Worm (Caenorhabditis elegans): ENCODE measurements around the gene ZK354.7.
"Not testable (repeated sequence)": the region's sequence is repeated elsewhere in the genome, so short reads cannot be mapped to it uniquely, and the experiment has no call there.

The ZK354.7 gene

DNA sequence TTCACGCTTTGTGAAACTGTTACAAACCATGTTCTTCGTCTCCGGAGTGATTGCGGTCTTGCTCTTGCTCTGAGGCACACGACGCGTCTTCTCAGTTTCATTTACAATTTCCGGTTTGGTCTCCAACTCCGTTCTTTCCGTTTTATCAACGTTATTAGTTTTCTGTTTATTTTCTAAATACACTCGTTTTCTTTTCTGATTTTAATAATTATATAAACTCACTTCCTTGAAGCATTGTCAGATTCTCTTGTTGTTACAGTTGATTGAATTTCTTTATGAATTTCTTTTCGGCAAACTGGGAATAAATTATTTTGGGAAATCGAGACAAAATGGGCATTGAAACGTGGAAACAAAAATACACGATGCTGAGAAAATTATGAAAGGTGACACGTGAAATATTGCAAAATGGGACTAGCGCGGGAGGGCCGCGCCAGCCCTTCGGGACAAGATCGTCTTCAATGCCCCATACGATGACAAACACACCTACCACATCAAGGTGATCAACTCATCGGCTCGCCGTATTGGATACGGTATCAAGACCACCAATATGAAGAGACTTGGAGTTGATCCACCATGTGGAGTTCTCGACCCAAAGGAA, 5.2 kb upstream of the ZK354.7 start, which contains the start of the genes ZK354.9 and msp-58:
ZK354.9 (minus strand) TSS at position 101 of the 598 bp plus-strand sequence.
msp-58 (plus strand) TSS at position 548 of the 598 bp plus-strand sequence.
- TF ChIP-seq W03F9.2, dao-5, him-1 (tag; optimal IDR thresholded peaks at IDR 0.05): not testable (repeated sequence)

DNA sequence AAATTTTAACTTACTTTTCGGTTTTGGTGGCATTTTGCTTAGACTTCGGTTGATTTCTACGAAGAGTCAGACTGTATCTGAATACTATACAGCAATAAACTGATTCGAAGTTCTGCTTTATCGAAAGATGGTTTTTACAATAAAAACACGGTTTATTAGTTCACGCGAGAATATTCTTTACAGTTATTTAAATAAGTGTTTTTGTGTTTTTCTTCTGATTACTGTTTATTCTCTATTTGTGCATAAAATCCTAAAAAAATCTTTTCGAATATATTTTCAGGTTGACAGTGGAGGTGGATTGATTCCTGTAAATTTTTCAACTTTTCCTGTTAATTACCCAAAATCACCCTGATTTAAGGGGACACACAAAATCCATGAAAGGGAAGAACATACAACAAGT, 3.1 kb upstream of the ZK354.7 start, which contains the start of gene ZK354.8:
ZK354.8 (minus strand) TSS at position 101 of the 400 bp plus-strand sequence.
- TF ChIP-seq W03F9.2 (tag; optimal IDR thresholded peaks at IDR 0.05) = no peak
- TF ChIP-seq him-1 (tag; optimal IDR thresholded peaks at IDR 0.05) = no peak
- TF ChIP-seq dao-5 (tag; optimal IDR thresholded peaks at IDR 0.05) = no peak

DNA sequence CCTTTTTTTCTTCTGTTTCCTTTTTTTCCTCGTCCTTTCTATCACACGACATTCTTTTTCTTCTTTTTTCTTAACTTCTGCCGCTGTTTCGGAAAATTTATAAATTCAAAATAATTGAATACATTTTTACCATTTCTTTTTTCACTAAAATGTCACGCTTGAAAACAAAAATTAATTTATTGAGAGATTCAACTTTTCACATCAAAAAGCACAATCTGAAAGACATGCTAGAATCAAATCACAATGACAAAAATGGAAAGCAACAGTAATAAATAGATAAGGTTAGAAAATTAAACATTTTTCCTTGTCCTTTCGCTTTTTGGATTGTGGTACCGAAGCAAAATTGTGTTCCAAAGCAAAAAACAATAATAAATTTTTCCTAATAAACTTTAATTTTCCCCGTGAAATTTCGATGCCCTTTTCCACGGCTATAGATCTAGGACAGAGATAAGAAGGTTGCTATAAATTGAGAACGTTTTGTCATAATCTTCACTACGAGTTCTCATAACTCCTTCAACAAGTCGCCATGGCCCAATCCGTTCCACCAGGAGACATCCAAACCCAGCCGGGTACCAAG, 5.4 kb downstream of the ZK354.7 start, which contains the start of the genes ZK354.6 and msp-113:
ZK354.6 (minus strand) TSS at position 101 of the 577 bp plus-strand sequence.
msp-113 (plus strand) TSS at position 527 of the 577 bp plus-strand sequence.
- no peak for TF ChIP-seq him-1 (tag; optimal IDR thresholded peaks at IDR 0.05)
- TF ChIP-seq dao-5 (tag; optimal IDR thresholded peaks at IDR 0.05) = no peak
- no peak for TF ChIP-seq W03F9.2 (tag; optimal IDR thresholded peaks at IDR 0.05)

DNA sequence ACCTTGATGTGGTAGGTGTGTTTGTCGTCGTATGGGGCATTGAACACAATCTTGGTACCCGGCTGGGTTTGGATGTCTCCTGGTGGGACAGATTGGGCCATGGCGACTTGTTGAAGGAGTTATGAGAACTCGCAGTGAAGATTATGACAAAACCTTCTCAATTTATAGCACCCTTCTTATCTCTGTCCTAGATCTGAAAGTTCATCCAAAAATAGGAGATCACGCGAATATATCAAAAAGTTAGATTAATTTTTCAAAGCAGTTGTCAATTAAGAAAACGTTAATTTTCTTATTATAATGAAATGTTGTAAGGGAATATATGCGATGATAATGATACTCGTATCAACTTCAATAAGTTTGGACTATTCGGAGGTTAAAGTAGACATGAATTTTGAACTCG, 7.7 kb downstream of the ZK354.7 start, which contains the start of gene msp-51:
msp-51 (minus strand) TSS at position 101 of the 400 bp plus-strand sequence.
- TF ChIP-seq dao-5, W03F9.2, him-1 (tag; optimal IDR thresholded peaks at IDR 0.05): not testable (repeated sequence)

- TF ChIP-seq W03F9.2 (tag; optimal IDR thresholded peaks at IDR 0.05) (no peak), dao-5 (tag; optimal IDR thresholded peaks at IDR 0.05) (no peak), him-1 (tag; optimal IDR thresholded peaks at IDR 0.05) (no peak)
These were observed 8.5 kb downstream of the ZK354.7 start for ce11 chrIV:5294467-5294866.

- TF ChIP-seq W03F9.2 (tag; optimal IDR thresholded peaks at IDR 0.05) (no peak), dao-5 (tag; optimal IDR thresholded peaks at IDR 0.05) (no peak), him-1 (tag; optimal IDR thresholded peaks at IDR 0.05) (no peak)
These were observed 11.7 kb downstream of the ZK354.7 start for ce11 chrIV:5291207-5291606.

ce11 chrIV:5290547-5290946, 12.4 kb downstream of the ZK354.7 start, which contains the start of gene nlp-47:
Gene nlp-47 (plus strand): TSS chrIV:5290847.
- TF ChIP-seq him-1 (tag; optimal IDR thresholded peaks at IDR 0.05) (no peak), W03F9.2 (tag; optimal IDR thresholded peaks at IDR 0.05) (no peak), dao-5 (tag; optimal IDR thresholded peaks at IDR 0.05) (no peak)

- TF ChIP-seq him-1 (tag; optimal IDR thresholded peaks at IDR 0.05) (no peak), W03F9.2 (tag; optimal IDR thresholded peaks at IDR 0.05) (no peak), dao-5 (tag; optimal IDR thresholded peaks at IDR 0.05) (no peak)
These were observed 14.0 kb downstream of the ZK354.7 start for ce11 chrIV:5288932-5289331.

- no peak for TF ChIP-seq him-1 (tag; optimal IDR thresholded peaks at IDR 0.05)
- TF ChIP-seq W03F9.2 (tag; optimal IDR thresholded peaks at IDR 0.05) = no peak
- TF ChIP-seq dao-5 (tag; optimal IDR thresholded peaks at IDR 0.05) = no peak
These were observed 15.7 kb downstream of the ZK354.7 start for ce11 chrIV:5287190-5287589.

ce11 chrIV:5281457-5281856, 21.5 kb downstream of the ZK354.7 start:
- TF ChIP-seq dao-5 (tag; optimal IDR thresholded peaks at IDR 0.05) (no peak), W03F9.2 (tag; optimal IDR thresholded peaks at IDR 0.05) (no peak), him-1 (tag; optimal IDR thresholded peaks at IDR 0.05) (no peak)

- TF ChIP-seq him-1 (tag; optimal IDR thresholded peaks at IDR 0.05) (no peak), W03F9.2 (tag; optimal IDR thresholded peaks at IDR 0.05) (no peak), dao-5 (tag; optimal IDR thresholded peaks at IDR 0.05) (no peak)
These were observed 25.2 kb downstream of the ZK354.7 start, which contains the start of gene F36H12.17 for ce11 chrIV:5277752-5278151. Gene F36H12.17 (minus strand): TSS chrIV:5277852.

ce11 chrIV:5274123-5274581, 28.8 kb downstream of the ZK354.7 start, which contains the start of gene slfl-4:
Gene slfl-4 (plus strand): TSS chrIV:5274531.
- no peak for TF ChIP-seq him-1 (tag; optimal IDR thresholded peaks at IDR 0.05)
- TF ChIP-seq W03F9.2 (tag; optimal IDR thresholded peaks at IDR 0.05) = no peak
- no peak for TF ChIP-seq dao-5 (tag; optimal IDR thresholded peaks at IDR 0.05)

DNA sequence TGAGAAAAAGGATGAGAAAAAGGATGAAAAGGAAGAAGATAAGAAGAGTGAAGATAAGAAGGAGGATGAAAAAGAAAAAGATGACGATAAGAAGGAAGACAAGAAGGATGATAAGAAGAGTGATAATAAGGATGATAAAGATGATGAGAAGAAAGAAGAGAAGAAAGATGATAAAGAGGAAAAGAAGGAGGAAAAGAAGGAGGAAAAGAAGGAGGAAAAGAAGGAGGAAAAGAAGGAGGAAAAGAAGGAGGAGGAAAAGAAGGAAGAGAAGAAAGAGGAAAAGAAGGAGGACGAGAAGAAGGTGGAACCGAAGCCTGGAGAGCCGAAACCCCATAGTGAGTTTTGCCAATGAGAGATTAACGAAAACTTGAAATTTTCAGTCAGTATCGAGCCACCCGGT, 29.5 kb downstream of the ZK354.7 start:
- TF ChIP-seq him-1 (tag; optimal IDR thresholded peaks at IDR 0.05) = no peak
- TF ChIP-seq dao-5 (tag; optimal IDR thresholded peaks at IDR 0.05) = no peak
- TF ChIP-seq W03F9.2 (tag; optimal IDR thresholded peaks at IDR 0.05) = no peak

DNA sequence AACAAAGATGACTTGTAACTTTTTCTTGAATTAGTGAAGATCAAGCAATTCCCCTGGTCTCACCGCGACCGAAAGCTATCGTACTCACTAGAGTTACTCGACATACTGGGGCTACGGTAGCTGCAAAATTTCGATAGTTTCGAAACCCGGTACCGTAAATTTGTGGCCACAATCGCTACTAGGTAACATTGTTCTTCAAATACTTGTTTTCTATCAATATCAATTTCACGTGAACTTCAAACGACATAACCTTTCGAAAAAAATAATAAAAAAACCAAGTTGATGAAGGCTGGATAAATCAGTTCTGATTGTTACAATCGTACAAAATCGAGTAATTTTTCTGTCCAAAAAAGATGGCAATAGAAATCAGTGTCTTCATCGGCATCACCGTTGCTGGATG, 30.4 kb downstream of the ZK354.7 start, which contains the start of gene F36H12.3:
F36H12.3 (plus strand) TSS at position 301 of the 400 bp plus-strand sequence.
- TF ChIP-seq dao-5 (tag; optimal IDR thresholded peaks at IDR 0.05) = no peak
- no peak for TF ChIP-seq him-1 (tag; optimal IDR thresholded peaks at IDR 0.05)
- no peak for TF ChIP-seq W03F9.2 (tag; optimal IDR thresholded peaks at IDR 0.05)
